Worm (Caenorhabditis elegans) whole organism, mixed stage, embryonic: Measurements from ENCODE around the gene acs-3.

Source experiments
- M03D4.4 ChIP-seq: sonication (generic microtip); optimal IDR thresholded peaks from 2 replicates; lab custom pipeline; 2017; ENCODE audit warnings: mild to moderate bottlenecking, missing genetic modification characterization, missing compliant biosample characterization
- bed-3 ChIP-seq: fragments of 200-800 bp; sonication (Bioruptor generic); optimal IDR thresholded peaks from 3 replicates; lab custom pipeline; 2018; ENCODE audit warnings: mild to moderate bottlenecking, missing genetic modification characterization, moderate library complexity, missing compliant biosample characterization
- blmp-1 ChIP-seq: fragments of 150-350 bp; optimal IDR thresholded peaks from 2 replicates; lab custom pipeline; 2014; ENCODE audit warnings: missing biosample characterization, missing genetic modification characterization
- ceh-39 ChIP-seq: fragments of 150-350 bp; optimal IDR thresholded peaks from 2 replicates; lab custom pipeline; 2014; ENCODE audit warnings: missing biosample characterization, missing genetic modification characterization
- ceh-43 ChIP-seq: fragments of 200-800 bp; sonication (Bioruptor generic); optimal IDR thresholded peaks from 2 replicates; lab custom pipeline; 2018; ENCODE audit warnings: mild to moderate bottlenecking, missing genetic modification characterization, moderate library complexity, missing compliant biosample characterization
- ceh-83 ChIP-seq: fragments of 200-800 bp; sonication (Bioruptor generic); optimal IDR thresholded peaks from 2 replicates; lab custom pipeline; 2018; ENCODE audit warnings: mild to moderate bottlenecking, missing genetic modification characterization, missing compliant biosample characterization
- ces-1 ChIP-seq: fragments of 150-350 bp; optimal IDR thresholded peaks from 2 replicates; lab custom pipeline; 2014; ENCODE audit warnings: missing biosample characterization, missing genetic modification reagents, missing genetic modification characterization
- cnd-1 ChIP-seq: fragments of 200-800 bp; sonication (Bioruptor generic); optimal IDR thresholded peaks from 2 replicates; lab custom pipeline; 2018; ENCODE audit warnings: mild to moderate bottlenecking, missing genetic modification characterization, missing compliant biosample characterization
- drap-1 ChIP-seq: fragments of 200-800 bp; sonication (Bioruptor generic); optimal IDR thresholded peaks from 3 replicates; lab custom pipeline; 2018; ENCODE audit warnings: mild to moderate bottlenecking, missing genetic modification characterization, missing compliant biosample characterization
- elt-1 ChIP-seq: sonication (generic microtip); optimal IDR thresholded peaks from 2 replicates; lab custom pipeline; 2017; ENCODE audit warnings: missing genetic modification characterization, mild to moderate bottlenecking, missing compliant biosample characterization, antibody characterized with exemption, moderate library complexity, borderline replicate concordance; ENCODE audit not compliant: insufficient read depth
- elt-3 ChIP-seq: fragments of 150-350 bp; optimal IDR thresholded peaks from 2 replicates; lab custom pipeline; 2014; ENCODE audit warnings: missing biosample characterization, missing genetic modification characterization
- flh-1 ChIP-seq: fragments of 200-800 bp; sonication (Bioruptor generic); optimal IDR thresholded peaks from 2 replicates; lab custom pipeline; 2018; ENCODE audit warnings: mild to moderate bottlenecking, missing genetic modification characterization, moderate library complexity, missing compliant biosample characterization
- ham-2 ChIP-seq: fragments of 200-800 bp; sonication (Bioruptor generic); optimal IDR thresholded peaks from 2 replicates; lab custom pipeline; 2018; ENCODE audit warnings: mild to moderate bottlenecking, missing genetic modification characterization, missing compliant biosample characterization
- hlh-1 ChIP-seq: fragments of 150-350 bp; optimal IDR thresholded peaks from 2 replicates; lab custom pipeline; 2014; ENCODE audit warnings: missing biosample characterization, missing genetic modification reagents, missing genetic modification characterization
- lin-32 ChIP-seq: fragments of 200-800 bp; sonication (Bioruptor generic); optimal IDR thresholded peaks from 2 replicates; lab custom pipeline; 2018; ENCODE audit warnings: mild to moderate bottlenecking, missing genetic modification characterization, missing compliant biosample characterization
- lsy-2 ChIP-seq: fragments of 150-350 bp; optimal IDR thresholded peaks from 2 replicates; lab custom pipeline; 2014; ENCODE audit warnings: missing biosample characterization, missing genetic modification characterization
- mab-5 ChIP-seq: fragments of 150-350 bp; optimal IDR thresholded peaks from 2 replicates; lab custom pipeline; 2014; ENCODE audit warnings: missing biosample characterization, missing genetic modification characterization
- mep-1 ChIP-seq: fragments of 150-350 bp; optimal IDR thresholded peaks from 2 replicates; lab custom pipeline; 2017; ENCODE audit warnings: missing biosample characterization, missing genetic modification reagents, missing genetic modification characterization, inconsistent platforms
- mls-2 ChIP-seq: sonication (generic microtip); optimal IDR thresholded peaks from 2 replicates; lab custom pipeline; 2016; ENCODE audit warnings: mild to moderate bottlenecking, missing genetic modification characterization, moderate library complexity, missing compliant biosample characterization
- nhr-12 ChIP-seq: fragments of 150-350 bp; optimal IDR thresholded peaks from 2 replicates; lab custom pipeline; 2014; ENCODE audit warnings: missing biosample characterization, missing genetic modification characterization
- nhr-237 ChIP-seq: fragments of 150-350 bp; optimal IDR thresholded peaks from 2 replicates; lab custom pipeline; 2014; ENCODE audit warnings: missing biosample characterization, missing genetic modification characterization
- nhr-28 ChIP-seq: fragments of 150-350 bp; optimal IDR thresholded peaks from 2 replicates; lab custom pipeline; 2014; ENCODE audit warnings: missing biosample characterization, missing genetic modification characterization
- nhr-76 ChIP-seq: sonication (generic microtip); optimal IDR thresholded peaks from 2 replicates; lab custom pipeline; 2017; ENCODE audit warnings: missing biosample characterization, missing genetic modification characterization
- snpc-4 ChIP-seq: fragments of 150-350 bp; optimal IDR thresholded peaks from 2 replicates; lab custom pipeline; 2014; ENCODE audit warnings: missing biosample characterization, missing genetic modification characterization
- sptf-1 ChIP-seq: sonication (generic microtip); optimal IDR thresholded peaks from 2 replicates; lab custom pipeline; 2017; ENCODE audit warnings: mild to moderate bottlenecking, missing genetic modification characterization, moderate library complexity, missing compliant biosample characterization
- tbx-8 ChIP-seq: fragments of 200-800 bp; sonication (Bioruptor generic); optimal IDR thresholded peaks from 2 replicates; lab custom pipeline; 2018; ENCODE audit warnings: mild to moderate bottlenecking, missing genetic modification characterization, moderate library complexity, missing compliant biosample characterization
- unc-120 ChIP-seq: sonication (generic microtip); optimal IDR thresholded peaks from 2 replicates; lab custom pipeline; 2017; ENCODE audit warnings: missing genetic modification characterization, missing compliant biosample characterization; ENCODE audit not compliant: poor library complexity, severe bottlenecking
- unc-39 ChIP-seq: fragments of 150-350 bp; optimal IDR thresholded peaks from 2 replicates; lab custom pipeline; 2014; ENCODE audit warnings: missing biosample characterization, missing genetic modification characterization
- unc-62 ChIP-seq: fragments of 150-350 bp; optimal IDR thresholded peaks from 2 replicates; lab custom pipeline; 2014; ENCODE audit warnings: missing biosample characterization, missing genetic modification reagents, missing genetic modification characterization
- zip-8 ChIP-seq: fragments of 150-350 bp; optimal IDR thresholded peaks from 2 replicates; lab custom pipeline; 2014; ENCODE audit warnings: missing biosample characterization, missing genetic modification characterization
- ztf-11 ChIP-seq: fragments of 150-350 bp; optimal IDR thresholded peaks from 2 replicates; lab custom pipeline; 2014; ENCODE audit warnings: missing biosample characterization, missing genetic modification characterization

acs-3 gene

ce11 chrV:1928473-1928872 is 40.9 kb upstream of the acs-3 start:
- no peak for TF ChIP-seq blmp-1 (tag; lab: Kevin White, UChicago)
- no peak for TF ChIP-seq ceh-43 (GFP tag; lab: Kevin White, UChicago)
- TF ChIP-seq, all 35 proteins: peak for 0

ce11 chrV:1935494-1935893 is 33.8 kb upstream of the acs-3 start:
- TF ChIP-seq hlh-1 (tag; lab: Kevin White, UChicago) (no peak), drap-1 (no peak), nhr-28 (tag; lab: Kevin White, UChicago) (no peak), blmp-1 (tag; lab: Kevin White, UChicago) (no peak)

DNA sequence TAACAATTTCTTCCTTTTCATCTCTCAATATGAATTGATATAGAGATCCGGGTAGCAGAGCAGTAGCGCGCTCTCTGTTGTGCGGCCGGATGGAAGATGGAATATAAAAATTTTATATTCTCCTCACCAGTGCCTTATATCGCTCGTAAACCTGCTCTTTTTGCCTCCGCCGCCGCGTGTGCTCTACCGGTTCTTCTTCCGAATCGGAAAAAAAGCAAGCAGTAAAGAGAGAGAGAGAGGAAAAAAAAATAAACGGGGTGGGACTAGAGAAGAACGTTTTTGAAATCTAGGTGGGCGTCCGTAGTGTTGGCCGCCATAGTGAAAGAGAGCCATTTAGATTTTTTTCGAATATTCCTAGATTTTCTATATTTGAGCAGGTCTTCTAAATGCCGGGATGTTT is 31.4 kb upstream of the acs-3 start, which contains the start of gene glb-25:
Gene glb-25 (plus strand): TSS at position 301 of the 400 bp plus-strand sequence.
- TF ChIP-seq ces-1 (no peak), nhr-12 (tag; lab: Kevin White, UChicago) (no peak), tbx-8 (GFP tag; lab: Kevin White, UChicago) (no peak), blmp-1 (tag; lab: Kevin White, UChicago) (no peak), ztf-11 (tag; lab: Kevin White, UChicago) (no peak), lsy-2 (no peak), zip-8 (tag; lab: Kevin White, UChicago) (no peak), flh-1 (GFP tag; lab: Kevin White, UChicago) (no peak), mls-2 (tag; lab: Kevin White, UChicago) (no peak), cnd-1 (tag; lab: Kevin White, UChicago) (no peak), bed-3 (no peak)
- TF ChIP-seq, all 35 proteins: peak for 0

DNA sequence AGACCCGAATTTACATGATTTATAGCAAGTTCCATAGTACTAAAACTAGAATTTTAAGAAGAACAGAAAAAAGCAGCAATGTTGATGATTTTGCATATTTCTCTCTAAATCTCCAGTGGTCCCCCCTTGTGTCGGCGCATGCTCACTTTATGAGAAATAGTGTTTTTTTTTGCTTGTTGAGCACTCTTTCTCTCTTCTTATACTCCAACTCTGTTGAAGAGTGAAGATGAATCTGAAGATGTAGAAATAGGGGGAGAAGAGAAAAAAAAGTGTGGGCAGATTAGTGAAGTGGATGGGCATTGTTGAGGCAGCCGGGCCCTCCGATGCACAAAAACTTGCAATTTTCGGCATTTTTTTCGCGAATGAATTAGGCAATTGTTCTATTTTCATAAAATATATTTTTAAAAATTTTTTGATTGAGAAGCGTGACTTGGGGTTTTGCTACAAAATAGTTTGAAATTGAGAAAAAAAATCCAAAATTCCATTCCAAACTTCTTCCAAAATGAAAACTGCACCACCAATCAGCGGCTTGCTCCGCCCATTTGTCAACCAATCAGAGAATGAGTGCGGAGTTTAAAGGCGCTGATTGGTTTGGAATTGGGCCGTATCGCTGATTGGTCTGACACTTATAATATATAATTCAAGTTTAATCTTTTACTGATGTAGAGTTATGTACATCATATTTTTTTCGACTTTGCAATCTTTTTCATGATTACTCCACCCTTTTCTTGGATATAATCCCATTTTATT is 28.7 kb upstream of the acs-3 start:
- TF ChIP-seq sptf-1 (no peak), drap-1 (no peak), lin-32 (GFP tag; lab: Kevin White, UChicago) (no peak), ces-1 (no peak), flh-1 (GFP tag; lab: Kevin White, UChicago) (no peak), nhr-237 (tag; lab: Kevin White, UChicago) (no peak), bed-3 (no peak), unc-120 (tag; lab: Kevin White, UChicago) (no peak), ceh-43 (GFP tag; lab: Kevin White, UChicago) (no peak), mab-5 (tag; lab: Kevin White, UChicago) (no peak), elt-3 (tag; lab: Kevin White, UChicago) (no peak), lsy-2 (no peak), elt-1 (no peak), tbx-8 (GFP tag; lab: Kevin White, UChicago) (no peak), hlh-1 (tag; lab: Kevin White, UChicago) (no peak), ceh-83 (GFP tag; lab: Kevin White, UChicago) (no peak), snpc-4 (no peak)

DNA sequence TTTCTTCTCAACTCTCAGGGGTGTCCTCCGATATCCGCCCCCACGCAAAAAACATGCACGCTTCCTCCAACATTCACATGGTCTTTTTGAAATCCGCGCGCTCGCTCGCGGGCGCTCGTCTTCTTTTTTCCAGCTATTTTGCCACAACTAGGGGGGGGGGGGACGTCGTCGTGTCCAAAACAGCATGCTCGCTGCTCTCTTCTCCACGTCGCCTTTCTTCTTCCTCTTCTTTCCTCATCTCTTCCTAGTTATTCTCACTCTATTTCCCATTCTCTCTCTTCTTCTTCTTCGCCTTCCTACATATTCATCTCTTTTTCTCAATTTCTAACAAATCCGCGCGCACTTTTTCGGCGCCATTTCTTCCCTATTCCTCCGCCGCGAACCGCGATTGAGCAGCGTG is 25.9 kb upstream of the acs-3 start:
- TF ChIP-seq flh-1 (GFP tag; lab: Kevin White, UChicago) (no peak), elt-1 (no peak), nhr-12 (tag; lab: Kevin White, UChicago) (no peak), ham-2 (GFP tag; lab: Kevin White, UChicago) (no peak), tbx-8 (GFP tag; lab: Kevin White, UChicago) (no peak)

ce11 chrV:1945875-1946274 is 23.5 kb upstream of the acs-3 start:
- TF ChIP-seq M03D4.4 (tag; lab: Kevin White, UChicago) (no peak), blmp-1 (tag; lab: Kevin White, UChicago) (no peak), mls-2 (tag; lab: Kevin White, UChicago) (no peak), lin-32 (GFP tag; lab: Kevin White, UChicago) (no peak), zip-8 (tag; lab: Kevin White, UChicago) (no peak)

DNA sequence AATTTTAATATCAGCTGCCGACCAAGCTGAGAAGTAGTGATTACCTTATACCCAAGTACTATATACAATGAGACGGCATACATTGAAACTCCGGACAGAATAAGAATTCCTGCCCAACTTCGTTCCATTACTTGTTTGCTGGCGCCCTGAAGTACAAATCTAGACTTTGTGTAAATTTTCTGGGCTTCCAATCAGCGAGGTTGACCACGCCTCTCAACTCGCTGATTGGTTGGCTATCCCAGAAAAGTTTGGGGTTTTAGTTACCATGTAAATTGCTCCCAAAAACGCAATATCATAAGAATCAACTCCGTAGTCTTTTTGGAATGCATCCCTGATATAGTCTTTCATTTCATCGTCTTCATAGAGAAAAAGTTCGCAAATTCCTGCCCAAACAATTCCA is 14.1 kb upstream of the acs-3 start:
- TF ChIP-seq nhr-28 (tag; lab: Kevin White, UChicago) (no peak), nhr-76 (tag; lab: Kevin White, UChicago) (no peak), bed-3 (no peak), hlh-1 (tag; lab: Kevin White, UChicago) (no peak), sptf-1 (no peak), unc-39 (no peak), ceh-83 (GFP tag; lab: Kevin White, UChicago) (no peak), unc-62 (GFP tag; lab: Kevin White, UChicago) (no peak), drap-1 (no peak), ces-1 (no peak), elt-3 (tag; lab: Kevin White, UChicago) (no peak), snpc-4 (no peak), unc-120 (tag; lab: Kevin White, UChicago) (no peak), lin-32 (GFP tag; lab: Kevin White, UChicago) (no peak), cnd-1 (tag; lab: Kevin White, UChicago) (no peak), ceh-39 (no peak), mep-1 (tag; lab: Kevin White, UChicago) (no peak), lsy-2 (no peak)
